Worm (Caenorhabditis elegans) whole organism, young adult: ENCODE data around the gene crld-1.

Source experiments
- B0336.3 ChIP-seq: fragments of 200-800 bp; sonication (Bioruptor generic); IDR thresholded peaks from 2 replicates; pipeline ENCODE4 v1.3.6; 2022; ENCODE audit warnings: missing genetic modification characterization, missing compliant biosample characterization
- C17E4.6 ChIP-seq: fragments of 200-800 bp; sonication (Bioruptor generic); IDR thresholded peaks from 2 replicates; pipeline ENCODE4 v1.3.6; 2022; ENCODE audit warnings: missing genetic modification reagents, missing genetic modification characterization, missing compliant biosample characterization
- F39B2.1 ChIP-seq: fragments of 200-800 bp; sonication (Bioruptor generic); IDR thresholded peaks from 2 replicates; pipeline ENCODE4 v1.3.6; 2022; ENCODE audit warnings: missing genetic modification reagents, missing genetic modification characterization, missing compliant biosample characterization
- F57C9.4 ChIP-seq: sonication (generic microtip); optimal IDR thresholded peaks from 2 replicates; lab custom pipeline; 2017; ENCODE audit warnings: mild to moderate bottlenecking, missing genetic modification characterization, missing compliant biosample characterization
- T07F8.4 ChIP-seq: sonication (generic microtip); optimal IDR thresholded peaks from 2 replicates; lab custom pipeline; 2016; ENCODE audit warnings: mild to moderate bottlenecking, missing genetic modification characterization, moderate library complexity, missing compliant biosample characterization
- Y53F4B.3 ChIP-seq: fragments of 200-800 bp; sonication (Bioruptor generic); IDR thresholded peaks from 2 replicates; pipeline ENCODE4 v1.3.6; 2022; ENCODE audit warnings: missing genetic modification reagents, missing genetic modification characterization, missing compliant biosample characterization
- Y53G8AR.9 ChIP-seq: fragments of 200-800 bp; sonication (Bioruptor generic); conservative IDR thresholded peaks from 2 replicates; pipeline ENCODE4 v1.3.6; 2022; ENCODE audit warnings: missing genetic modification reagents, missing genetic modification characterization, missing compliant biosample characterization
- Y79H2A.3 ChIP-seq: fragments of 200-800 bp; sonication (Bioruptor generic); conservative IDR thresholded peaks from 2 replicates; pipeline ENCODE4 v1.3.6; 2022; ENCODE audit warnings: missing genetic modification reagents, missing genetic modification characterization, missing compliant biosample characterization
- ZK185.1 ChIP-seq: sonication (generic microtip); optimal IDR thresholded peaks from 2 replicates; lab custom pipeline; 2016; ENCODE audit warnings: mild to moderate bottlenecking, missing genetic modification characterization, missing compliant biosample characterization; ENCODE audit not compliant: poor library complexity, severe bottlenecking
- athp-1 ChIP-seq: sonication (generic microtip); optimal IDR thresholded peaks from 2 replicates; lab custom pipeline; 2017; ENCODE audit warnings: mild to moderate bottlenecking, missing genetic modification characterization, missing compliant biosample characterization
- bed-2 ChIP-seq: fragments of 200-800 bp; sonication (Bioruptor generic); IDR thresholded peaks from 2 replicates; pipeline ENCODE4 v1.3.6; 2022; ENCODE audit warnings: missing genetic modification reagents, missing genetic modification characterization, missing compliant biosample characterization
- ccch-3 ChIP-seq: fragments of 200-800 bp; sonication (Bioruptor generic); optimal IDR thresholded peaks from 2 replicates; lab custom pipeline; 2018; ENCODE audit warnings: mild to moderate bottlenecking, missing genetic modification characterization, missing compliant biosample characterization
- cebp-1 ChIP-seq, 2 experiments: fragments of 200-800 bp in 1 of 2; sonication (Bioruptor generic) in 1 of 2; sonication (generic microtip) in 1 of 2; IDR thresholded peaks in 1 of 2; optimal IDR thresholded peaks in 1 of 2; 2 replicates each; pipeline versions ENCODE4 v1.3.6 to Lab custom; 2017 to 2022; ENCODE audit warnings: missing compliant biosample characterization in 2 of 2, missing genetic modification characterization in 2 of 2, mild to moderate bottlenecking in 1 of 2, missing genetic modification reagents in 1 of 2, moderate library complexity in 1 of 2
- ceh-100 ChIP-seq: fragments of 200-800 bp; sonication (Bioruptor generic); IDR thresholded peaks from 2 replicates; pipeline ENCODE4 v1.3.6; 2022; ENCODE audit warnings: missing genetic modification reagents, missing genetic modification characterization, missing compliant biosample characterization
- ceh-91 ChIP-seq: fragments of 200-800 bp; sonication (Bioruptor generic); IDR thresholded peaks from 2 replicates; pipeline ENCODE4 v1.3.6; 2022; ENCODE audit warnings: missing genetic modification reagents, missing genetic modification characterization, missing compliant biosample characterization
- die-1 ChIP-seq: sonication (generic microtip); optimal IDR thresholded peaks from 2 replicates; lab custom pipeline; 2016; ENCODE audit warnings: missing genotype, mild to moderate bottlenecking, missing genetic modification characterization, missing compliant biosample characterization
- efl-1 ChIP-seq: fragments of 150-350 bp; optimal IDR thresholded peaks from 2 replicates; lab custom pipeline; 2014; ENCODE audit warnings: missing biosample characterization, missing genetic modification reagents, missing genetic modification characterization
- gei-17 ChIP-seq: fragments of 200-800 bp; sonication (Bioruptor generic); optimal IDR thresholded peaks from 2 replicates; lab custom pipeline; 2018; ENCODE audit warnings: mild to moderate bottlenecking, missing genetic modification characterization, missing compliant biosample characterization
- hlh-26 ChIP-seq: fragments of 200-800 bp; sonication (Bioruptor generic); conservative IDR thresholded peaks from 2 replicates; pipeline ENCODE4 v1.3.6; 2022; ENCODE audit warnings: missing genetic modification reagents, missing genetic modification characterization, missing compliant biosample characterization
- hmg-20 ChIP-seq: fragments of 200-800 bp; sonication (Bioruptor generic); IDR thresholded peaks from 2 replicates; pipeline ENCODE4 v1.3.6; 2022; ENCODE audit warnings: missing genetic modification reagents, missing genetic modification characterization, missing compliant biosample characterization
- hrde-1 ChIP-seq: sonication (generic microtip); optimal IDR thresholded peaks from 2 replicates; lab custom pipeline; 2016; ENCODE audit warnings: missing genetic modification characterization, mild to moderate bottlenecking, missing compliant biosample characterization, moderate library complexity, missing genotype, missing genetic modification reagents, borderline replicate concordance
- let-526 ChIP-seq: fragments of 200-800 bp; sonication (Bioruptor generic); IDR thresholded peaks from 2 replicates; pipeline ENCODE4 v1.3.6; 2022; ENCODE audit warnings: missing genetic modification reagents, missing genetic modification characterization, missing compliant biosample characterization
- let-607 ChIP-seq, 2 experiments: fragments of 200-800 bp in 1 of 2; sonication (Bioruptor generic) in 1 of 2; sonication (generic microtip) in 1 of 2; optimal IDR thresholded peaks; 2 replicates each; lab custom pipeline; 2016 to 2018; ENCODE audit warnings: mild to moderate bottlenecking in 2 of 2, missing compliant biosample characterization in 2 of 2, missing genetic modification characterization in 2 of 2, moderate library complexity in 2 of 2, missing genotype in 1 of 2
- lin-26 ChIP-seq: fragments of 200-800 bp; sonication (Bioruptor generic); IDR thresholded peaks from 2 replicates; pipeline ENCODE4 v1.3.6; 2022; ENCODE audit warnings: missing genetic modification reagents, missing genetic modification characterization, missing compliant biosample characterization
- lin-35 ChIP-seq, 3 experiments: fragments of 150-350 bp in 2 of 3; sonication (generic microtip) in 1 of 3; optimal IDR thresholded peaks; 2 replicates each; lab custom pipeline; 2014 to 2018; ENCODE audit warnings: missing biosample characterization in 3 of 3, missing genetic modification characterization in 3 of 3, missing genetic modification reagents in 3 of 3
- lin-54 ChIP-seq: fragments of 200-800 bp; sonication (Bioruptor generic); optimal IDR thresholded peaks from 2 replicates; lab custom pipeline; 2018; ENCODE audit warnings: mild to moderate bottlenecking, missing genetic modification characterization, missing compliant biosample characterization
- lir-1 ChIP-seq: fragments of 200-800 bp; sonication (Bioruptor generic); conservative IDR thresholded peaks from 2 replicates; pipeline ENCODE4 v1.3.6; 2022; ENCODE audit warnings: missing genetic modification reagents, missing genetic modification characterization, missing compliant biosample characterization
- madf-10 ChIP-seq: sonication (generic microtip); optimal IDR thresholded peaks from 2 replicates; lab custom pipeline; 2016; ENCODE audit warnings: mild to moderate bottlenecking, missing genetic modification characterization, missing compliant biosample characterization
- mcd-1 ChIP-seq: fragments of 200-800 bp; sonication (Bioruptor generic); IDR thresholded peaks from 2 replicates; pipeline ENCODE4 v1.3.6; 2022; ENCODE audit warnings: missing genetic modification reagents, missing genetic modification characterization, missing compliant biosample characterization
- mes-4 ChIP-seq: sonication (generic microtip); optimal IDR thresholded peaks from 2 replicates; lab custom pipeline; 2016; ENCODE audit warnings: missing genotype, missing genetic modification characterization, missing compliant biosample characterization
- mxl-1 ChIP-seq: sonication (generic microtip); optimal IDR thresholded peaks from 2 replicates; lab custom pipeline; 2016; ENCODE audit warnings: missing genetic modification characterization, missing compliant biosample characterization
- nfyb-1 ChIP-seq: fragments of 200-800 bp; sonication (Bioruptor generic); IDR thresholded peaks from 2 replicates; pipeline ENCODE4 v1.3.6; 2022; ENCODE audit warnings: missing genetic modification reagents, missing genetic modification characterization, missing compliant biosample characterization
- nhr-120 ChIP-seq: fragments of 200-800 bp; sonication (Bioruptor generic); IDR thresholded peaks from 2 replicates; pipeline ENCODE4 v1.3.6; 2022; ENCODE audit warnings: missing genetic modification characterization, missing compliant biosample characterization
- pha-4 ChIP-seq: fragments of 150-350 bp; sonication (generic microtip); optimal IDR thresholded peaks from 2 replicates; lab custom pipeline; 2014; ENCODE audit warnings: missing biosample characterization, missing genetic modification reagents, missing genetic modification characterization
- rec-8 ChIP-seq, 2 experiments: sonication (generic microtip); optimal IDR thresholded peaks; 2 replicates each; lab custom pipeline; 2016; ENCODE audit warnings: mild to moderate bottlenecking in 2 of 2, missing genetic modification characterization in 2 of 2, missing genetic modification reagents in 2 of 2, missing genotype in 2 of 2, missing biosample characterization in 1 of 2, missing compliant biosample characterization in 1 of 2, moderate library complexity in 1 of 2
- sea-2 ChIP-seq: fragments of 200-800 bp; sonication (Bioruptor generic); IDR thresholded peaks from 2 replicates; pipeline ENCODE4 v1.3.6; 2022; ENCODE audit warnings: missing genetic modification characterization, missing compliant biosample characterization
- somi-1 ChIP-seq: fragments of 200-800 bp; sonication (Bioruptor generic); optimal IDR thresholded peaks from 2 replicates; lab custom pipeline; 2018; ENCODE audit warnings: mild to moderate bottlenecking, missing genetic modification characterization, missing compliant biosample characterization
- tbx-9 ChIP-seq: sonication (generic microtip); optimal IDR thresholded peaks from 2 replicates; lab custom pipeline; 2016; ENCODE audit warnings: borderline replicate concordance, missing genetic modification characterization, inconsistent platforms, missing compliant biosample characterization
- unc-130 ChIP-seq: sonication (generic microtip); optimal IDR thresholded peaks from 2 replicates; lab custom pipeline; 2016; ENCODE audit warnings: missing genetic modification reagents, missing genetic modification characterization, missing compliant biosample characterization
- unc-62 ChIP-seq: fragments of 150-350 bp; optimal IDR thresholded peaks from 2 replicates; lab custom pipeline; 2014; ENCODE audit warnings: missing biosample characterization, missing genetic modification reagents, missing genetic modification characterization
- xnd-1 ChIP-seq: sonication (generic microtip); optimal IDR thresholded peaks from 2 replicates; lab custom pipeline; 2016; ENCODE audit warnings: missing genotype, missing genetic modification reagents, missing genetic modification characterization, missing compliant biosample characterization

Gene crld-1

DNA sequence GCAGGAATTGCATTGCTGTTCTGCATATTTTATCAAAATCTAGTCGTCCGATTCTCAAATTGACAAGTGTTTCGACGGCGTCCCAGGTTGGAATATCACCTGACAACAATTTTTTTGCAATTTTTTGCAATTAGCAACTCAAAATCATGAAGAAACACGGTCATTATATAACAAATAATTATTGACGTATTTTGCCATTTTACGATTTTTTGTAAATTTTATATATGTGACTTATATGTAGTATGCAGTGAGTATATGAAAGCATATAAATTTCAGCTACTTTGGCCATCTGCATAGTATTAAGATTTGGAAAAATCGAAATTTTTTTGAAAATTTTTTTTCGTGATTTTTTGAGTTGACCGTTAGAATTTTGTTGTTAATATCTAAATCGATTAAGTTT lies 26.5 kb upstream of the crld-1 start, which contains the start of gene F58D2.3:
Gene F58D2.3, minus strand, starts transcription at position 101 of the 400 bp plus-strand sequence.
- TF ChIP-seq cebp-1 (GFP tag; IDR thresholded peaks at IDR 0.05; lab: Robert Waterston, UW) (no peak), cebp-1 (tag; optimal IDR thresholded peaks at IDR 0.05; lab: Kevin White, UChicago) (no peak)

- no peak for TF ChIP-seq Y53G8AR.9 (GFP tag; lab: Robert Waterston, UW)
- TF ChIP-seq xnd-1 (tag; lab: Kevin White, UChicago), result no peak
- no peak for TF ChIP-seq bed-2 (GFP tag; lab: Robert Waterston, UW)
- no peak for TF ChIP-seq cebp-1 (GFP tag; IDR thresholded peaks at IDR 0.05; lab: Robert Waterston, UW)
- no peak for TF ChIP-seq cebp-1 (tag; optimal IDR thresholded peaks at IDR 0.05; lab: Kevin White, UChicago)
- TF ChIP-seq F57C9.4 (tag; lab: Kevin White, UChicago), result no peak
- TF ChIP-seq ccch-3, result no peak
- no peak for TF ChIP-seq tbx-9 (tag; lab: Kevin White, UChicago)
- no peak for TF ChIP-seq let-526
- TF ChIP-seq hlh-26, result no peak
- no peak for TF ChIP-seq pha-4 (tag; lab: Kevin White, UChicago)
- TF ChIP-seq C17E4.6 (GFP tag; lab: Robert Waterston, UW), result no peak
- no peak for TF ChIP-seq F39B2.1 (GFP tag; lab: Robert Waterston, UW)
- TF ChIP-seq Y79H2A.3 (GFP tag; lab: Robert Waterston, UW), result no peak
- no peak for TF ChIP-seq hmg-20
- TF ChIP-seq hrde-1 (tag; lab: Kevin White, UChicago), result no peak
- no peak for TF ChIP-seq madf-10
- no peak for TF ChIP-seq lin-54 (GFP tag; lab: Kevin White, UChicago)
Measured at ce11 chrIV:13179295-13179694, 25.1 kb upstream of the crld-1 start, which contains the start of gene lev-1. Gene lev-1 (minus strand): TSS chrIV:13179395.

DNA sequence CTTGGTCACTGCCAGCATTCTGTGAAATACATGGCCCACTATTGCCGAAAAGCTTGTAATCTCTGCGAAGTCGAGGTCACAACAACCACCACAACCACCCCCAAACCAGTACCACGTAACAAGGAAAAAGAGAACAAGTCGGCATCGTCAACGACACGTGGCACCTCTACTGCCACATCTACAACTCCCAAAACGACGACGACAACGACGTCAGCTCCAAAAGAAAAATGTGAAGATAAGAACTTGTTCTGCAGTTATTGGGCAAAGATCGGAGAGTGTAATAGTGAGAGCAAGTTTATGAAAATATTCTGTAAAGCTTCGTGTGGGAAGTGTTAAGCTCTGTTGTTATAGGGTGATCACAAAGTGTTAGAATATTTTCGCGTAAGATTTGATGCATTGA lies 19.1 kb upstream of the crld-1 start:
- no peak for TF ChIP-seq Y53G8AR.9 (GFP tag; lab: Robert Waterston, UW)
- no peak for TF ChIP-seq unc-62
- TF ChIP-seq nfyb-1, result no peak
- TF ChIP-seq hmg-20, result no peak
- TF ChIP-seq mcd-1, result no peak
- TF ChIP-seq lin-35 (GFP tag; optimal IDR thresholded peaks at IDR 0.05; lab: Kevin White, UChicago), result no peak
- TF ChIP-seq pha-4 (tag; lab: Kevin White, UChicago), result no peak
- TF ChIP-seq nhr-120 (GFP tag; lab: Robert Waterston, UW), result no peak
- no peak for TF ChIP-seq lir-1 (GFP tag; lab: Robert Waterston, UW)
- TF ChIP-seq mes-4 (tag; lab: Kevin White, UChicago), result no peak

ce11 chrIV:13170241-13170640 lies 16.0 kb upstream of the crld-1 start, which contains the start of gene nas-14:
Gene nas-14 (plus strand): TSS chrIV:13170541.
- no peak for TF ChIP-seq mxl-1 (tag; lab: Kevin White, UChicago)
- no peak for TF ChIP-seq lin-35 (GFP tag; optimal IDR thresholded peaks at IDR 0.05; lab: Kevin White, UChicago)
- no peak for TF ChIP-seq unc-130 (GFP tag; lab: Kevin White, UChicago)
- TF ChIP-seq madf-10, result no peak
- TF ChIP-seq lin-26 (GFP tag; lab: Robert Waterston, UW), result no peak
- TF ChIP-seq gei-17 (GFP tag; lab: Kevin White, UChicago), result no peak
- no peak for TF ChIP-seq efl-1 (GFP tag; lab: Kevin White, UChicago)
- TF ChIP-seq ceh-100, result no peak

- no peak for TF ChIP-seq die-1 (tag; lab: Kevin White, UChicago)
- no peak for TF ChIP-seq xnd-1 (tag; lab: Kevin White, UChicago)
- TF ChIP-seq athp-1 (tag; lab: Kevin White, UChicago), result no peak
- no peak for TF ChIP-seq let-607 (tag; optimal IDR thresholded peaks at IDR 0.05; lab: Kevin White, UChicago)
- no peak for TF ChIP-seq ZK185.1 (tag; lab: Kevin White, UChicago)
- no peak for TF ChIP-seq madf-10
- no peak for TF ChIP-seq T07F8.4 (tag; lab: Kevin White, UChicago)
- TF ChIP-seq sea-2 (GFP tag; lab: Robert Waterston, UW), result no peak
- TF ChIP-seq B0336.3, result no peak
- TF ChIP-seq mcd-1, result no peak
- no peak for TF ChIP-seq Y53F4B.3 (GFP tag; lab: Robert Waterston, UW)
- no peak for TF ChIP-seq ceh-91 (GFP tag; lab: Robert Waterston, UW)
- no peak for TF ChIP-seq hmg-20
- no peak for TF ChIP-seq somi-1 (GFP tag; lab: Kevin White, UChicago)
- TF ChIP-seq rec-8 (tag; optimal IDR thresholded peaks at IDR 0.05; lab: Kevin White, UChicago), result no peak
Measured at ce11 chrIV:13167534-13167933, 13.3 kb upstream of the crld-1 start.
